Fruit fly (Drosophila melanogaster): Measurements from ENCODE around the gene nrv2.

Gene nrv2

dm6 chr2L:6817493-6817892 is 18.8 kb upstream of the nrv2 start (continued):
- TF ChIP-seq da (GFP tag; optimal IDR thresholded peaks at IDR 0.05) (no peak), unpg (GFP tag; optimal IDR thresholded peaks at IDR 0.05) (no peak), cad (GFP tag; optimal IDR thresholded peaks at IDR 0.05) (no peak), CG31388 (GFP tag; optimal IDR thresholded peaks at IDR 0.05) (no peak), Stat92E (GFP tag; optimal IDR thresholded peaks at IDR 0.05) (no peak), Dref (GFP tag; IDR thresholded peaks at IDR 0.05) (no peak), B-H2 (GFP tag; optimal IDR thresholded peaks at IDR 0.05) (no peak), sens-2 (GFP tag; IDR thresholded peaks at IDR 0.05) (peak; percentile 84), CG42726 (GFP tag; IDR thresholded peaks at IDR 0.05; ENCODE audit: partially characterized antibody) (0 out of 2 replicates have a peak, but pooled peaks have one; percentile 54), pfk (GFP tag; optimal IDR thresholded peaks at IDR 0.05) (peak; percentile 81), Lhr (GFP tag; optimal IDR thresholded peaks at IDR 0.05) (no peak), ash1 (GFP tag; optimal IDR thresholded peaks at IDR 0.05) (peak; percentile 25), Vsx1 (GFP tag; optimal IDR thresholded peaks at IDR 0.05) (peak; percentile 76), Optix (GFP tag; IDR thresholded peaks at IDR 0.05) (no peak), CG9817 (tag; optimal IDR thresholded peaks at IDR 0.05) (no peak), CG32532 (GFP tag; IDR thresholded peaks at IDR 0.05) (peak; percentile 22; the same call in 1 of the 2 replicates), Mrtf (GFP tag; IDR thresholded peaks at IDR 0.05) (0 out of 3 replicates have a peak, but pooled peaks have one; percentile 14), esg (GFP tag; conservative IDR thresholded peaks at IDR 0.05) (no peak), ftz-f1 (GFP tag; optimal IDR thresholded peaks at IDR 0.05) (peak; percentile 47), stc (GFP tag; IDR thresholded peaks at IDR 0.05) (0 out of 2 replicates have a peak, but pooled peaks have one; percentile 13), peb (GFP tag; IDR thresholded peaks at IDR 0.05) (no peak), chn (GFP tag; optimal IDR thresholded peaks at IDR 0.05) (no peak), Ets97D (GFP tag; optimal IDR thresholded peaks at IDR 0.05) (no peak), ewg (GFP tag; optimal IDR thresholded peaks at IDR 0.05) (peak; percentile 73), tin (GFP tag; optimal IDR thresholded peaks at IDR 0.05) (no peak), CG9932 (GFP tag; IDR thresholded peaks at IDR 0.05) (0 out of 2 replicates have a peak, but pooled peaks have one; percentile 20), CG43689 (GFP tag; IDR thresholded peaks at IDR 0.05) (no peak), CG33213 (GFP tag; optimal IDR thresholded peaks at IDR 0.05) (no peak), CG34376 (GFP tag; optimal IDR thresholded peaks at IDR 0.05) (no peak), Fer3 (tag; optimal IDR thresholded peaks at IDR 0.05) (no peak), CG17328 (GFP tag; IDR thresholded peaks at IDR 0.05) (no peak), inv (GFP tag; IDR thresholded peaks at IDR 0.05; ENCODE audit: partially characterized antibody) (no peak), gcm (GFP tag; optimal IDR thresholded peaks at IDR 0.05) (no peak), CG5953 (GFP tag; IDR thresholded peaks at IDR 0.05) (no peak), CG11695 (GFP tag; IDR thresholded peaks at IDR 0.05) (0 out of 3 replicates have a peak, but pooled peaks have one; percentile 10), Nf-YB (GFP tag; optimal IDR thresholded peaks at IDR 0.05) (peak; percentile 99), h (optimal IDR thresholded peaks at IDR 0.05) (no peak), ATbp (GFP tag; optimal IDR thresholded peaks at IDR 0.05) (no peak), Bteb2 (GFP tag; optimal IDR thresholded peaks at IDR 0.05) (no peak), Oaz (GFP tag; IDR thresholded peaks at IDR 0.05) (no peak), sob (GFP tag; IDR thresholded peaks at IDR 0.05) (0 out of 2 replicates have a peak, but pooled peaks have one; percentile 9), Dbx (GFP tag; IDR thresholded peaks at IDR 0.05) (no peak), ac (GFP tag; optimal IDR thresholded peaks at IDR 0.05) (no peak), pzg (GFP tag; optimal IDR thresholded peaks at IDR 0.05) (no peak), Sox100B (GFP tag; optimal IDR thresholded peaks at IDR 0.05) (no peak), CG1792 (GFP tag; optimal IDR thresholded peaks at IDR 0.05) (no peak), lab (GFP tag; optimal IDR thresholded peaks at IDR 0.05) (peak; percentile 4), CG16779 (GFP tag; IDR thresholded peaks at IDR 0.05) (no peak), HmgZ (tag; optimal IDR thresholded peaks at IDR 0.05) (peak; percentile 34), crol (GFP tag; IDR thresholded peaks at IDR 0.05) (peak; percentile 99), cg (GFP tag; optimal IDR thresholded peaks at IDR 0.05) (peak; percentile 44)
